Worm (Caenorhabditis elegans): ENCODE results near the gene swt-5.

swt-5 gene

ce11 chrV:9471675-9472074, 29.5 kb upstream of the swt-5 start, which contains the start of gene flp-6:
Gene flp-6, plus strand, starts transcription at chrV:9471975.
- TF ChIP-seq tbx-8 (GFP tag; optimal IDR thresholded peaks at IDR 0.05) (no peak), unc-39 (tag; optimal IDR thresholded peaks at IDR 0.05) (no peak), nhr-76 (tag; optimal IDR thresholded peaks at IDR 0.05) (no peak), hlh-1 (tag; optimal IDR thresholded peaks at IDR 0.05) (no peak), snpc-4 (tag; optimal IDR thresholded peaks at IDR 0.05) (no peak), lsy-2 (tag; optimal IDR thresholded peaks at IDR 0.05) (no peak), cnd-1 (tag; optimal IDR thresholded peaks at IDR 0.05) (no peak), unc-120 (tag; optimal IDR thresholded peaks at IDR 0.05; ENCODE audit: poor library complexity, severe bottlenecking) (no peak)

DNA sequence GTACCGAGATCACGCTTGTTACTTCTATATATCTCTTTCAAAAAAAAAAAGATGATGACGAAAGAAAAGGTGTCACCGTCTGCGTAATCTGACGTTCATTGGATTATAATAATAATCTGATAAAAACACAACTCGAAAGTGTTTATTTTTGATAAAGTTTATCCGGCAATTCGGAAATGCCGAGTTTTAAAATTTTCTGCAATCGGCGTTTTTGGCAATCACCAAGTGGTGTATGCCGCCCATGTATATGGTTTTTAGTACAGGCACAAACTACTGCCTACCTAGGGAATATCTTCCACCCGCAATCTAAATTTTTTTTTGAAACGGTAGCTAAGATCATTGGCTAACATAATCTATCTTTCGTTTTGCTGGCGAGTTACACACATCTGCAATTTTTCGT, 27.3 kb upstream of the swt-5 start:
- TF ChIP-seq hlh-1 (tag; optimal IDR thresholded peaks at IDR 0.05): no peak
- TF ChIP-seq ces-1 (GFP tag; optimal IDR thresholded peaks at IDR 0.05): no peak
- TF ChIP-seq unc-62 (GFP tag; optimal IDR thresholded peaks at IDR 0.05): no peak
- TF ChIP-seq cnd-1 (tag; optimal IDR thresholded peaks at IDR 0.05): no peak
- TF ChIP-seq pha-4 (tag; optimal IDR thresholded peaks at IDR 0.05): no peak
- TF ChIP-seq M03D4.4 (tag; optimal IDR thresholded peaks at IDR 0.05): no peak
- no peak for TF ChIP-seq lsy-2 (tag; optimal IDR thresholded peaks at IDR 0.05)
- no peak for TF ChIP-seq lin-13 (tag; optimal IDR thresholded peaks at IDR 0.05)
- TF ChIP-seq drap-1 (GFP tag; optimal IDR thresholded peaks at IDR 0.05): no peak
- TF ChIP-seq mab-5 (tag; optimal IDR thresholded peaks at IDR 0.05): no peak

ce11 chrV:9477863-9478262, 23.3 kb upstream of the swt-5 start, which contains the start of gene nas-3:
Gene nas-3, plus strand, starts transcription at chrV:9478163.
- TF ChIP-seq zip-8 (tag; optimal IDR thresholded peaks at IDR 0.05) (no peak), ztf-11 (tag; optimal IDR thresholded peaks at IDR 0.05) (no peak), mab-5 (tag; optimal IDR thresholded peaks at IDR 0.05) (no peak)

DNA sequence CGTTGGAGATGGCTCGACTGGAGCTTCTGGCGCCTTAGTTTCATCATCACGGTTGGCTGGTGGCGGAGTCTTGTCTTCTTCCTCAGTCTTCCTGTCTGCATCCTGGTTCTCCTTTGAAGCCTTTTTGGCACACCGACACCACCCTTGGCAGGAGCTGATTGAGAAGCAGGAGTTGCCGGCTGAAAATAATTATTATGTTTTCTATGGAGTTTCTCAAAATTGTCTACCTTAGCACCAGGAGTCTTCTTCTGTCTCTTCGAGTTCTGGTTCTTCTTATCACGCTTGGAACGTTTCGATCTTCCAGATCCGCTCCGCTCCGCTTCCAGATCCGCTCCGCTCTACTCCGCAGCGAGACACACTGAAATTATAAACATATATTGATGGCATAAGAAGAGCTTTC, 20.6 kb upstream of the swt-5 start, which contains the start of gene K06A4.6:
K06A4.6 (minus strand) TSS at position 101 of the 400 bp plus-strand sequence.
- TF ChIP-seq elt-3 (tag; optimal IDR thresholded peaks at IDR 0.05) (no peak), snpc-4 (tag; optimal IDR thresholded peaks at IDR 0.05) (no peak), ham-2 (GFP tag; optimal IDR thresholded peaks at IDR 0.05) (no peak), pha-4 (tag; optimal IDR thresholded peaks at IDR 0.05) (no peak), unc-120 (tag; optimal IDR thresholded peaks at IDR 0.05; ENCODE audit: poor library complexity, severe bottlenecking) (no peak), zip-8 (tag; optimal IDR thresholded peaks at IDR 0.05) (no peak)

DNA sequence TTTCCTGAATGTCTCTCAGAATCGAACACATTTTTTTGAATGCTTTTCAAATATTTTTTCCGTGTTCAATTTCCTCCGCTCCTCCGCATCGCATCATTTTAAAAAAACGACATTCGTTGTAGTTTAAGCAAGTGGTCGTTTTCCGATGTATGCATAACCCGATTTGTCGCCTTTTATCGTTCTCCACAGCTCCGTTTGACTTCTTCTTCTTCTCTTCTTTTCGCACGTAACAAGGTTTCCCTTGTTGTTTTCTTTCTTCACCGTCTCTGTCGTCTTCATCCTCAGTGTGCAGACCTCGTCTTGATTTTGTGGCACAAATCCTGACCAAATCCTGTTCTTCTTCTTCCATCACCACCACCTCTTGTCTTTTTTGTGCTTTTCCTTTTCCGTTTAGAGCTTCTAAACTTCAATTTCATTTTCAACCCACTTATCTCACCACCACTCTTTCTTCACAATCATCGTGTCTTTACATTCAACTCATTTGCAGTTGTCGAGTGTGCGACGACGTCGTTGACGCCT, 17.4 kb upstream of the swt-5 start, which contains the start of gene K06A4.2:
K06A4.2 (plus strand) TSS at position 469 of the 519 bp plus-strand sequence.
- no peak for TF ChIP-seq zip-8 (tag; optimal IDR thresholded peaks at IDR 0.05)
- no peak for TF ChIP-seq tbx-8 (GFP tag; optimal IDR thresholded peaks at IDR 0.05)
- TF ChIP-seq hlh-1 (tag; optimal IDR thresholded peaks at IDR 0.05): no peak
- TF ChIP-seq lin-13 (tag; optimal IDR thresholded peaks at IDR 0.05): no peak
- TF ChIP-seq nhr-76 (tag; optimal IDR thresholded peaks at IDR 0.05): no peak
- TF ChIP-seq sem-2 (GFP tag; optimal IDR thresholded peaks at IDR 0.05): no peak
- no peak for TF ChIP-seq ceh-83 (GFP tag; optimal IDR thresholded peaks at IDR 0.05)
- TF ChIP-seq ceh-43 (GFP tag; optimal IDR thresholded peaks at IDR 0.05): no peak
- TF ChIP-seq M03D4.4 (tag; optimal IDR thresholded peaks at IDR 0.05): no peak
- no peak for TF ChIP-seq elt-1 (tag; optimal IDR thresholded peaks at IDR 0.05; ENCODE audit: borderline replicate concordance, insufficient read depth)
- TF ChIP-seq blmp-1 (tag; optimal IDR thresholded peaks at IDR 0.05): no peak
- no peak for TF ChIP-seq nhr-2 (tag; optimal IDR thresholded peaks at IDR 0.05)
- TF ChIP-seq ham-2 (GFP tag; optimal IDR thresholded peaks at IDR 0.05): no peak
- no peak for TF ChIP-seq cnd-1 (tag; optimal IDR thresholded peaks at IDR 0.05)
- TF ChIP-seq pha-4 (tag; optimal IDR thresholded peaks at IDR 0.05): no peak

DNA sequence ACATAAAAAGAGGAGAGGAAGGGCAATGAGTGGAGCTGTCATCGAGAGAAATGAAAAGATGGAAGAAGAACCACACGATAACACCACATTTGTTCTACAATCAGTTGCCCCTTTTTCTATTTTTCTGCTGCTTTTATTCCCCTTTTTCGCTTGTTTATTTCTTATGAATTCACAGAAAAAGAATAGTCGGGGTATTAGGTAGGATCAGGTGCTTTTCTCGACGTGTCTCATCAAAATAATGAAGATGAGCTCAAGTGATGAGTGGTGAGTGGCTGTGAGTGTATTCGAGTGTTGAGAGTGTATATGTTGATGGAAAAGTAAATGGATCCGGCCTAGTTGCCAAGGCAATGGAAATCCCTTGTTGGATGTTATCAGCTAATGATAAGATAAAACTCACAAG, 15.7 kb upstream of the swt-5 start:
- TF ChIP-seq lsy-2 (tag; optimal IDR thresholded peaks at IDR 0.05): no peak
- TF ChIP-seq ztf-11 (tag; optimal IDR thresholded peaks at IDR 0.05): no peak
- TF ChIP-seq M03D4.4 (tag; optimal IDR thresholded peaks at IDR 0.05): no peak
- TF ChIP-seq unc-62 (GFP tag; optimal IDR thresholded peaks at IDR 0.05): no peak
- no peak for TF ChIP-seq nhr-28 (tag; optimal IDR thresholded peaks at IDR 0.05)
- no peak for TF ChIP-seq nhr-2 (tag; optimal IDR thresholded peaks at IDR 0.05)
- no peak for TF ChIP-seq ceh-83 (GFP tag; optimal IDR thresholded peaks at IDR 0.05)
- TF ChIP-seq lin-32 (GFP tag; optimal IDR thresholded peaks at IDR 0.05): no peak
- TF ChIP-seq mab-5 (tag; optimal IDR thresholded peaks at IDR 0.05): no peak
- no peak for TF ChIP-seq mep-1 (tag; optimal IDR thresholded peaks at IDR 0.05)
- TF ChIP-seq hlh-1 (tag; optimal IDR thresholded peaks at IDR 0.05): no peak
